Fruit fly (Drosophila melanogaster) whole organism, embryonic: ENCODE results near the gene flip.

Source experiments
- B-H1 ChIP-seq: fragments of 200-800 bp; sonication (Bioruptor generic); IDR thresholded peaks from 3 replicates; pipeline ENCODE4 v1.3.6; 2022; ENCODE audit warnings: missing biosample characterization, missing genetic modification characterization
- B-H2 ChIP-seq: fragments of 200-800 bp; sonication (Bioruptor generic); optimal IDR thresholded peaks from 2 replicates; lab custom pipeline; 2018; ENCODE audit warnings: missing biosample characterization, mild to moderate bottlenecking, missing genetic modification characterization
- Blimp-1 ChIP-seq: fragments of 200-800 bp; sonication (Bioruptor generic); optimal IDR thresholded peaks from 3 replicates; lab custom pipeline; 2018; ENCODE audit warnings: missing biosample characterization, missing genetic modification characterization, mild to moderate bottlenecking, moderate library complexity, missing genetic modification reagents
- CG10543 ChIP-seq: fragments of 200-800 bp; sonication (Bioruptor generic); optimal IDR thresholded peaks from 3 replicates; lab custom pipeline; 2017; ENCODE audit warnings: missing biosample characterization, mild to moderate bottlenecking, missing genetic modification characterization, moderate library complexity
- CG10959 ChIP-seq: fragments of 200-800 bp; sonication (Bioruptor generic); IDR thresholded peaks from 2 replicates; pipeline ENCODE4 v1.3.6; 2022; ENCODE audit warnings: missing biosample characterization, missing genetic modification characterization
- CG13296 ChIP-seq: fragments of 200-800 bp; sonication (Bioruptor generic); optimal IDR thresholded peaks from 3 replicates; lab custom pipeline; 2018; ENCODE audit warnings: missing biosample characterization, mild to moderate bottlenecking, missing genetic modification characterization
- CG13624 ChIP-seq: fragments of 200-800 bp; sonication (Bioruptor generic); optimal IDR thresholded peaks from 2 replicates; lab custom pipeline; 2016; ENCODE audit warnings: missing biosample characterization, missing genetic modification characterization
- CG14860 ChIP-seq: fragments of 200-800 bp; sonication (Bioruptor generic); IDR thresholded peaks from 3 replicates; pipeline ENCODE4 v1.3.6; 2022; ENCODE audit warnings: missing biosample characterization, missing genetic modification characterization; ENCODE audit not compliant: partially characterized antibody
- CG15601 ChIP-seq: fragments of 200-800 bp; sonication (Bioruptor generic); optimal IDR thresholded peaks from 3 replicates; lab custom pipeline; 2019; ENCODE audit warnings: missing biosample characterization, mild to moderate bottlenecking, missing genetic modification characterization, moderate library complexity
- CG1603 ChIP-seq: fragments of 200-800 bp; sonication (Bioruptor generic); optimal IDR thresholded peaks from 2 replicates; lab custom pipeline; 2019; ENCODE audit warnings: missing biosample characterization, mild to moderate bottlenecking, missing genetic modification characterization, moderate library complexity
- CG16779 ChIP-seq: fragments of 200-800 bp; sonication (Bioruptor generic); IDR thresholded peaks from 2 replicates; pipeline ENCODE4 v1.3.6; 2022; ENCODE audit warnings: missing biosample characterization, missing genetic modification characterization
- CG17361 ChIP-seq: fragments of 200-800 bp; sonication (Bioruptor generic); IDR thresholded peaks from 3 replicates; pipeline ENCODE4 v1.3.6; 2022; ENCODE audit warnings: missing biosample characterization, missing genetic modification characterization
- CG18599 ChIP-seq: fragments of 200-800 bp; sonication (Bioruptor generic); optimal IDR thresholded peaks from 3 replicates; lab custom pipeline; 2017; ENCODE audit warnings: missing biosample characterization, missing genetic modification characterization, mild to moderate bottlenecking, moderate library complexity, missing genetic modification reagents
- CG2202 ChIP-seq: fragments of 200-800 bp; sonication (Bioruptor generic); optimal IDR thresholded peaks from 2 replicates; lab custom pipeline; 2018; ENCODE audit warnings: missing biosample characterization, mild to moderate bottlenecking, missing genetic modification characterization
- CG2678 ChIP-seq: fragments of 200-800 bp; sonication (Bioruptor generic); optimal IDR thresholded peaks from 3 replicates; lab custom pipeline; 2019; ENCODE audit warnings: missing biosample characterization, mild to moderate bottlenecking, missing genetic modification characterization, moderate library complexity
- CG2875 ChIP-seq: fragments of 200-800 bp; sonication (Bioruptor generic); optimal IDR thresholded peaks from 2 replicates; lab custom pipeline; 2017; ENCODE audit warnings: missing biosample characterization, mild to moderate bottlenecking, missing genetic modification characterization, missing genetic modification reagents
- CG31365 ChIP-seq: fragments of 200-800 bp; sonication (Bioruptor generic); optimal IDR thresholded peaks from 2 replicates; lab custom pipeline; 2018; ENCODE audit warnings: missing biosample characterization, mild to moderate bottlenecking, missing genetic modification characterization
- CG6254 ChIP-seq: fragments of 200-800 bp; sonication (Bioruptor generic); optimal IDR thresholded peaks from 3 replicates; lab custom pipeline; 2017; ENCODE audit warnings: mild to moderate bottlenecking, missing biosample characterization, missing genetic modification reagents, missing genetic modification characterization
- CTCF ChIP-seq: fragments of 200-800 bp; sonication (Bioruptor generic); optimal IDR thresholded peaks from 2 replicates; lab custom pipeline; 2017; ENCODE audit warnings: missing biosample characterization, mild to moderate bottlenecking, missing genetic modification characterization, moderate library complexity
- Fer1 ChIP-seq: fragments of 200-800 bp; sonication (Bioruptor generic); optimal IDR thresholded peaks from 2 replicates; lab custom pipeline; 2017; ENCODE audit warnings: missing biosample characterization, mild to moderate bottlenecking, missing genetic modification characterization
- H2.0 ChIP-seq: fragments of 200-800 bp; sonication (Bioruptor generic); IDR thresholded peaks from 2 replicates; pipeline ENCODE4 v1.3.6; 2022; ENCODE audit warnings: missing biosample characterization, missing genetic modification characterization
- HHEX ChIP-seq: fragments of 200-800 bp; sonication (Bioruptor generic); optimal IDR thresholded peaks from 3 replicates; lab custom pipeline; 2017; ENCODE audit warnings: missing biosample characterization, mild to moderate bottlenecking, missing genetic modification characterization, missing genetic modification reagents
- HmgD ChIP-seq: fragments of 200-800 bp; sonication (Bioruptor generic); optimal IDR thresholded peaks from 3 replicates; lab custom pipeline; 2016; ENCODE audit warnings: missing biosample characterization, missing genetic modification characterization
- Kr ChIP-seq: fragments of 200-800 bp; sonication (Bioruptor generic); optimal IDR thresholded peaks from 2 replicates; lab custom pipeline; 2017; ENCODE audit warnings: missing biosample characterization, mild to moderate bottlenecking, missing genetic modification characterization
- Neu2 ChIP-seq: fragments of 200-800 bp; sonication (Bioruptor generic); optimal IDR thresholded peaks from 3 replicates; lab custom pipeline; 2016; ENCODE audit warnings: missing biosample characterization, missing genetic modification characterization, borderline replicate concordance
- Ravus ChIP-seq: fragments of 200-800 bp; sonication (Bioruptor generic); IDR thresholded peaks from 2 replicates; pipeline ENCODE4 v1.3.6; 2022; ENCODE audit warnings: missing biosample characterization, missing genetic modification characterization
- Vsx1 ChIP-seq: fragments of 200-800 bp; sonication (Bioruptor generic); optimal IDR thresholded peaks from 2 replicates; lab custom pipeline; 2017; ENCODE audit warnings: missing biosample characterization, mild to moderate bottlenecking, missing genetic modification characterization, missing genetic modification reagents
- abd-A ChIP-seq: fragments of 200-800 bp; sonication (Bioruptor generic); optimal IDR thresholded peaks from 3 replicates; lab custom pipeline; 2019; ENCODE audit warnings: missing biosample characterization, mild to moderate bottlenecking, missing genetic modification characterization, moderate library complexity
- ac ChIP-seq: fragments of 200-800 bp; sonication (Bioruptor generic); optimal IDR thresholded peaks from 3 replicates; lab custom pipeline; 2017; ENCODE audit warnings: missing biosample characterization, mild to moderate bottlenecking, missing genetic modification characterization
- bbx ChIP-seq: fragments of 200-800 bp; sonication (Bioruptor generic); IDR thresholded peaks from 2 replicates; pipeline ENCODE4 v1.3.6; 2022; ENCODE audit warnings: missing biosample characterization, missing genetic modification characterization; ENCODE audit not compliant: partially characterized antibody
- cg ChIP-seq: fragments of 200-800 bp; sonication (Bioruptor generic); optimal IDR thresholded peaks from 3 replicates; lab custom pipeline; 2019; ENCODE audit warnings: missing biosample characterization, mild to moderate bottlenecking, missing genetic modification characterization, moderate library complexity
- dmrt99B ChIP-seq: fragments of 200-800 bp; sonication (Bioruptor generic); optimal IDR thresholded peaks from 2 replicates; lab custom pipeline; 2018; ENCODE audit warnings: missing biosample characterization, mild to moderate bottlenecking, missing genetic modification characterization, moderate library complexity
- fd96Cb ChIP-seq: fragments of 200-800 bp; sonication (Bioruptor generic); optimal IDR thresholded peaks from 2 replicates; lab custom pipeline; 2018; ENCODE audit warnings: missing biosample characterization, mild to moderate bottlenecking, missing genetic modification characterization, moderate library complexity
- gro ChIP-seq: fragments of 200-800 bp; sonication (Bioruptor generic); optimal IDR thresholded peaks from 2 replicates; lab custom pipeline; 2016; ENCODE audit warnings: missing biosample characterization, missing genetic modification characterization
- gsb ChIP-seq: fragments of 200-800 bp; sonication (Bioruptor generic); IDR thresholded peaks from 2 replicates; pipeline ENCODE4 v1.3.6; 2022; ENCODE audit warnings: missing biosample characterization, missing genetic modification characterization
- hbn ChIP-seq: fragments of 200-800 bp; sonication (Bioruptor generic); IDR thresholded peaks from 2 replicates; pipeline ENCODE4 v1.3.6; 2022; ENCODE audit warnings: missing biosample characterization, missing genetic modification characterization; ENCODE audit not compliant: partially characterized antibody
- inv ChIP-seq: fragments of 200-800 bp; sonication (Bioruptor generic); IDR thresholded peaks from 2 replicates; pipeline ENCODE4 v1.3.6; 2022; ENCODE audit warnings: missing biosample characterization, missing genetic modification characterization; ENCODE audit not compliant: partially characterized antibody
- knrl ChIP-seq: fragments of 200-800 bp; sonication (Bioruptor generic); IDR thresholded peaks from 3 replicates; pipeline ENCODE4 v1.3.6; 2022; ENCODE audit warnings: missing biosample characterization, missing genetic modification characterization; ENCODE audit not compliant: partially characterized antibody
- luna ChIP-seq: fragments of 200-800 bp; sonication (Bioruptor generic); optimal IDR thresholded peaks from 2 replicates; lab custom pipeline; 2016; ENCODE audit warnings: missing biosample characterization, missing genetic modification characterization
- mirr ChIP-seq: fragments of 200-800 bp; sonication (Bioruptor generic); optimal IDR thresholded peaks from 3 replicates; lab custom pipeline; 2018; ENCODE audit warnings: missing biosample characterization, mild to moderate bottlenecking, missing genetic modification characterization
- mld ChIP-seq: fragments of 200-800 bp; sonication (Bioruptor generic); IDR thresholded peaks from 3 replicates; pipeline ENCODE4 v1.3.6; 2022; ENCODE audit warnings: missing biosample characterization, missing genetic modification characterization; ENCODE audit not compliant: partially characterized antibody
- odd ChIP-seq: fragments of 200-800 bp; sonication (Bioruptor generic); optimal IDR thresholded peaks from 2 replicates; lab custom pipeline; 2017; ENCODE audit warnings: missing biosample characterization, mild to moderate bottlenecking, missing genetic modification characterization
- phol ChIP-seq: fragments of 200-800 bp; sonication (Bioruptor generic); optimal IDR thresholded peaks from 3 replicates; lab custom pipeline; 2018; ENCODE audit warnings: missing biosample characterization, mild to moderate bottlenecking, missing genetic modification characterization, moderate library complexity
- ranshi ChIP-seq: fragments of 200-800 bp; sonication (Bioruptor generic); IDR thresholded peaks from 2 replicates; pipeline ENCODE4 v1.3.6; 2022; ENCODE audit warnings: missing biosample characterization, missing genetic modification characterization
- sens ChIP-seq: fragments of 200-800 bp; sonication (Bioruptor generic); peaks from one replicate; lab custom pipeline; 2016; ENCODE audit warnings: missing biosample characterization, missing genetic modification characterization
- seq ChIP-seq: fragments of 200-800 bp; sonication (Bioruptor generic); IDR thresholded peaks from 2 replicates; pipeline ENCODE4 v1.3.6; 2022; ENCODE audit warnings: missing biosample characterization, missing genetic modification characterization
- tap ChIP-seq: fragments of 200-800 bp; optimal IDR thresholded peaks from 3 replicates; lab custom pipeline; 2019; ENCODE audit warnings: missing biosample characterization, mild to moderate bottlenecking, missing genetic modification characterization, moderate library complexity
- ttk ChIP-seq: fragments of 200-800 bp; sonication (Bioruptor generic); IDR thresholded peaks from 2 replicates; pipeline ENCODE4 v2.1.2; 2022; ENCODE audit warnings: missing biosample characterization, missing genetic modification characterization
- wek ChIP-seq: fragments of 200-800 bp; sonication (Bioruptor generic); optimal IDR thresholded peaks from 3 replicates; lab custom pipeline; 2018; ENCODE audit warnings: missing biosample characterization, mild to moderate bottlenecking, missing genetic modification characterization, moderate library complexity

The flip gene

dm6 chr3R:4229137-4229764 lies 48.5 kb downstream of the flip start, which contains the start of gene DhpD (continued):
- no peak for TF ChIP-seq hbn (GFP tag; lab: Robert Waterston, UW)
- TF ChIP-seq CG2875: no peak
- peak; percentile 81 for TF ChIP-seq phol (tag; lab: Kevin White, UChicago)
- TF ChIP-seq tap (tag; lab: Kevin White, UChicago): peak; percentile 50
- TF ChIP-seq CG10959 (GFP tag; lab: Robert Waterston, UW): peak; percentile 26; the same call in 1 of the 2 replicates
- no peak for TF ChIP-seq Kr
- peak; percentile 38; the same call in 1 of the 2 replicates for TF ChIP-seq gsb (GFP tag; lab: Robert Waterston, UW)
- no peak for TF ChIP-seq Vsx1 (GFP tag; lab: Kevin White, UChicago)
- TF ChIP-seq CG2678 (tag; lab: Kevin White, UChicago): peak; percentile 87
- peak; percentile 75 for TF ChIP-seq Fer1
- TF ChIP-seq knrl (GFP tag; lab: Robert Waterston, UW): peak; percentile 85
- peak; percentile 49 for TF ChIP-seq ranshi (GFP tag; lab: Robert Waterston, UW)
- peak; percentile 87 for TF ChIP-seq sens
- peak; percentile 66 for TF ChIP-seq CG1603 (tag; lab: Kevin White, UChicago)
- TF ChIP-seq CG18599 (GFP tag; lab: Kevin White, UChicago): peak; percentile 75
- peak; percentile 70 for TF ChIP-seq CG13296 (GFP tag; lab: Kevin White, UChicago)
- peak; percentile 33 for TF ChIP-seq CTCF (GFP tag; lab: Kevin White, UChicago)
- TF ChIP-seq seq: no peak
- TF ChIP-seq luna (GFP tag; lab: Kevin White, UChicago): no peak
- TF ChIP-seq inv (GFP tag; lab: Robert Waterston, UW): peak; percentile 91
- TF ChIP-seq CG15601 (tag; lab: Kevin White, UChicago): no peak
- peak; percentile 68 for TF ChIP-seq ttk
- TF ChIP-seq abd-A (tag; lab: Kevin White, UChicago): no peak
- peak; percentile 53 for TF ChIP-seq CG6254
- peak; percentile 85 for TF ChIP-seq mld (GFP tag; lab: Robert Waterston, UW)
- TF ChIP-seq wek (GFP tag; lab: Kevin White, UChicago): no peak
- peak; percentile 58 for TF ChIP-seq CG16779 (GFP tag; lab: Robert Waterston, UW)
- peak; percentile 63 for TF ChIP-seq fd96Cb (tag; lab: Kevin White, UChicago)
- peak; percentile 51 for TF ChIP-seq CG13624 (GFP tag; lab: Kevin White, UChicago)
- no peak for TF ChIP-seq Ravus (GFP tag; lab: Robert Waterston, UW)
- no peak for TF ChIP-seq ac (GFP tag; lab: Kevin White, UChicago)
- TF ChIP-seq CG17361: peak; percentile 78
- peak; percentile 53 for TF ChIP-seq CG10543
- TF ChIP-seq odd (GFP tag; lab: Kevin White, UChicago): no peak
- peak; percentile 93 for TF ChIP-seq bbx (GFP tag; lab: Robert Waterston, UW)
- TF ChIP-seq HHEX: peak; percentile 62
- TF ChIP-seq Neu2: no peak
- TF ChIP-seq H2.0 (GFP tag; lab: Robert Waterston, UW): peak; percentile 25; the same call in 1 of the 2 replicates
- TF ChIP-seq B-H1 (GFP tag; lab: Robert Waterston, UW): peak; percentile 46
- no peak for TF ChIP-seq CG31365 (tag; lab: Kevin White, UChicago)
- peak; percentile 55 for TF ChIP-seq mirr (GFP tag; lab: Kevin White, UChicago)
- TF ChIP-seq CG2202: no peak
- peak; percentile 81 for TF ChIP-seq B-H2 (GFP tag; lab: Kevin White, UChicago)
- TF ChIP-seq CG14860 (GFP tag; lab: Robert Waterston, UW): peak; percentile 90
- TF ChIP-seq Blimp-1 (GFP tag; lab: Kevin White, UChicago): peak; percentile 68
- no peak for TF ChIP-seq dmrt99B (tag; lab: Kevin White, UChicago)
- TF ChIP-seq HmgD (GFP tag; lab: Kevin White, UChicago): no peak
- peak; percentile 29 for TF ChIP-seq gro (GFP tag; lab: Kevin White, UChicago)
- no peak for TF ChIP-seq cg (GFP tag; lab: Kevin White, UChicago)
